Worm (Caenorhabditis elegans): ENCODE results near the gene lron-13.

ce11 chrIII:13501599-13501998 lies 25.6 kb upstream of the lron-13 start, which contains the start of gene T28A8.5:
- TF ChIP-seq lin-39 (tag; optimal IDR thresholded peaks at IDR 0.05): no peak
- no peak for TF ChIP-seq R02D3.7 (tag; optimal IDR thresholded peaks at IDR 0.05)
- TF ChIP-seq mdl-1 (tag; optimal IDR thresholded peaks at IDR 0.05): no peak
- no peak for TF ChIP-seq elt-1 (tag; optimal IDR thresholded peaks at IDR 0.05)
- no peak for TF ChIP-seq elt-3 (tag; optimal IDR thresholded peaks at IDR 0.05)
- no peak for TF ChIP-seq nhr-23 (tag; optimal IDR thresholded peaks at IDR 0.05)
- TF ChIP-seq pha-4 (tag; optimal IDR thresholded peaks at IDR 0.05): no peak
- TF ChIP-seq ztf-11 (tag; optimal IDR thresholded peaks at IDR 0.05): no peak
- no peak for TF ChIP-seq snpc-4 (tag; optimal IDR thresholded peaks at IDR 0.05)

Measured in whole organism, L3 larva.